Fruit fly (Drosophila melanogaster) whole organism, prepupa: Measurements from ENCODE around the gene Fpgs1.

Experiments
- CG10669 ChIP-seq: fragments of 200-800 bp; sonication (Bioruptor generic); optimal IDR thresholded peaks from 3 replicates; lab custom pipeline; 2018; ENCODE audit warnings: missing biosample characterization, mild to moderate bottlenecking, missing genetic modification characterization, moderate library complexity
- CG32006 ChIP-seq: fragments of 200-800 bp; sonication (Bioruptor generic); optimal IDR thresholded peaks from 3 replicates; lab custom pipeline; 2017; ENCODE audit warnings: missing biosample characterization, mild to moderate bottlenecking, missing genetic modification characterization
- CG6808 ChIP-seq: fragments of 200-800 bp; sonication (Bioruptor generic); optimal IDR thresholded peaks from 3 replicates; lab custom pipeline; 2017; ENCODE audit warnings: missing biosample characterization, missing genetic modification characterization, mild to moderate bottlenecking, moderate library complexity, missing genetic modification reagents
- CG8119 ChIP-seq: fragments of 200-800 bp; sonication (Bioruptor generic); IDR thresholded peaks from 3 replicates; pipeline ENCODE4 v1.3.6; 2022; ENCODE audit warnings: missing biosample characterization, missing genetic modification characterization
- CG8632 ChIP-seq: fragments of 200-800 bp; sonication (Bioruptor generic); optimal IDR thresholded peaks from 3 replicates; lab custom pipeline; 2016; ENCODE audit warnings: missing biosample characterization, missing genetic modification characterization
- Eip78C ChIP-seq: fragments of 200-800 bp; sonication (Bioruptor generic); peaks from one replicate; lab custom pipeline; 2016; ENCODE audit warnings: missing biosample characterization, missing genetic modification characterization
- Eip93F ChIP-seq: fragments of 200-800 bp; sonication (Bioruptor generic); optimal IDR thresholded peaks from 2 replicates; lab custom pipeline; 2016; ENCODE audit warnings: missing biosample characterization, mild to moderate bottlenecking, missing genetic modification characterization
- Gug ChIP-seq: fragments of 200-800 bp; sonication (Bioruptor generic); IDR thresholded peaks from 2 replicates; pipeline ENCODE4 v1.3.6; 2022; ENCODE audit warnings: missing biosample characterization, missing genetic modification characterization
- Lpt ChIP-seq: fragments of 200-800 bp; sonication (Bioruptor generic); optimal IDR thresholded peaks from 3 replicates; lab custom pipeline; 2016; ENCODE audit warnings: missing biosample characterization, missing genetic modification characterization
- Met ChIP-seq: fragments of 200-800 bp; sonication (Bioruptor generic); optimal IDR thresholded peaks from 3 replicates; lab custom pipeline; 2016; ENCODE audit warnings: missing biosample characterization, missing genetic modification characterization
- OdsH ChIP-seq: fragments of 200-800 bp; sonication (Bioruptor generic); optimal IDR thresholded peaks from 3 replicates; lab custom pipeline; 2016; ENCODE audit warnings: missing biosample characterization, missing genetic modification characterization
- acj6 ChIP-seq: fragments of 200-800 bp; sonication (Bioruptor generic); optimal IDR thresholded peaks from 3 replicates; lab custom pipeline; 2016; ENCODE audit warnings: missing biosample characterization, missing genetic modification characterization
- fkh ChIP-seq: fragments of 200-800 bp; sonication (Bioruptor generic); optimal IDR thresholded peaks from 3 replicates; lab custom pipeline; 2017; ENCODE audit warnings: missing biosample characterization, mild to moderate bottlenecking, missing genetic modification characterization, moderate library complexity

- no peak for TF ChIP-seq acj6
- TF ChIP-seq CG8119 = no peak
- TF ChIP-seq OdsH (GFP tag; lab: Kevin White, UChicago) = no peak
- TF ChIP-seq Eip93F (GFP tag; lab: Kevin White, UChicago) = no peak
- TF ChIP-seq CG10669 (GFP tag; lab: Kevin White, UChicago) = no peak
- no peak for TF ChIP-seq CG6808 (GFP tag; lab: Kevin White, UChicago)
- TF ChIP-seq Eip78C (GFP tag; lab: Kevin White, UChicago) = no peak
- TF ChIP-seq Lpt (GFP tag; lab: Kevin White, UChicago) = no peak
- no peak for TF ChIP-seq fkh (GFP tag; lab: Kevin White, UChicago)
- TF ChIP-seq Met (GFP tag; lab: Kevin White, UChicago) = no peak
- TF ChIP-seq CG8632 = no peak
- no peak for TF ChIP-seq Gug (GFP tag; lab: Robert Waterston, UW)
- no peak for TF ChIP-seq CG32006 (GFP tag; lab: Kevin White, UChicago)
These were observed 10.0 kb downstream of the Fpgs1 start for dm6 chrX:12621640-12622039.
